Fruit fly (Drosophila melanogaster) whole organism, embryonic: ENCODE measurements around the gene Slimp.
A peak's percentile ranks its signal among the peaks of the same experiment; 100 is the strongest.

Experiments
- CG11504 ChIP-seq: fragments of 200-800 bp; sonication (Bioruptor generic); optimal IDR thresholded peaks from 3 replicates; lab custom pipeline; 2019; ENCODE audit warnings: missing biosample characterization, mild to moderate bottlenecking, missing genetic modification characterization, moderate library complexity
- CG11723 ChIP-seq: fragments of 200-800 bp; sonication (Bioruptor generic); optimal IDR thresholded peaks from 2 replicates; lab custom pipeline; 2017; ENCODE audit warnings: missing biosample characterization, mild to moderate bottlenecking, missing genetic modification characterization
- CG12236 ChIP-seq: fragments of 200-800 bp; sonication (Bioruptor generic); optimal IDR thresholded peaks from 2 replicates; lab custom pipeline; 2016; ENCODE audit warnings: missing biosample characterization, missing genetic modification characterization
- CG1233 ChIP-seq: fragments of 200-800 bp; sonication (Bioruptor generic); optimal IDR thresholded peaks from 4 replicates; lab custom pipeline; 2018; ENCODE audit warnings: missing biosample characterization, mild to moderate bottlenecking, missing genetic modification characterization
- CG15479 ChIP-seq: fragments of 200-800 bp; sonication (Bioruptor generic); optimal IDR thresholded peaks from 3 replicates; lab custom pipeline; 2019; ENCODE audit warnings: missing biosample characterization, mild to moderate bottlenecking, missing genetic modification characterization, moderate library complexity
- CG15514 ChIP-seq: fragments of 200-800 bp; sonication (Bioruptor generic); optimal IDR thresholded peaks from 3 replicates; lab custom pipeline; 2017; ENCODE audit warnings: missing biosample characterization, missing genetic modification characterization, mild to moderate bottlenecking, moderate library complexity, missing genetic modification reagents
- CG15601 ChIP-seq: fragments of 200-800 bp; sonication (Bioruptor generic); optimal IDR thresholded peaks from 3 replicates; lab custom pipeline; 2019; ENCODE audit warnings: missing biosample characterization, mild to moderate bottlenecking, missing genetic modification characterization, moderate library complexity
- CG17359 ChIP-seq: fragments of 200-800 bp; sonication (Bioruptor generic); optimal IDR thresholded peaks from 3 replicates; lab custom pipeline; 2018; ENCODE audit warnings: missing biosample characterization, mild to moderate bottlenecking, missing genetic modification characterization, moderate library complexity
- CG1792 ChIP-seq: fragments of 200-800 bp; sonication (Bioruptor generic); optimal IDR thresholded peaks from 2 replicates; lab custom pipeline; 2016; ENCODE audit warnings: missing biosample characterization, missing genetic modification characterization
- CG18262 ChIP-seq: fragments of 200-800 bp; optimal IDR thresholded peaks from 3 replicates; lab custom pipeline; 2019; ENCODE audit warnings: missing biosample characterization, mild to moderate bottlenecking, missing genetic modification characterization, moderate library complexity
- CG18619 ChIP-seq: fragments of 200-800 bp; sonication (Bioruptor generic); optimal IDR thresholded peaks from 3 replicates; lab custom pipeline; 2017; ENCODE audit warnings: missing biosample characterization, mild to moderate bottlenecking, missing genetic modification characterization
- CG2116 ChIP-seq: fragments of 200-800 bp; sonication (Bioruptor generic); optimal IDR thresholded peaks from 3 replicates; lab custom pipeline; 2018; ENCODE audit warnings: missing biosample characterization, mild to moderate bottlenecking, missing genetic modification characterization
- CG2678 ChIP-seq: fragments of 200-800 bp; sonication (Bioruptor generic); optimal IDR thresholded peaks from 3 replicates; lab custom pipeline; 2019; ENCODE audit warnings: missing biosample characterization, mild to moderate bottlenecking, missing genetic modification characterization, moderate library complexity
- CG3995 ChIP-seq: fragments of 200-800 bp; sonication (Bioruptor generic); optimal IDR thresholded peaks from 3 replicates; lab custom pipeline; 2016; ENCODE audit warnings: missing biosample characterization, missing genetic modification characterization
- CG4328 ChIP-seq: fragments of 200-800 bp; sonication (Bioruptor generic); optimal IDR thresholded peaks from 3 replicates; lab custom pipeline; 2017; ENCODE audit warnings: missing biosample characterization, missing genetic modification reagents, missing genetic modification characterization
- CG6689 ChIP-seq: fragments of 200-800 bp; sonication (Bioruptor generic); IDR thresholded peaks from 2 replicates; pipeline ENCODE4 v1.3.6; 2022; ENCODE audit warnings: missing biosample characterization, missing genetic modification characterization
- CG6854 ChIP-seq: fragments of 200-800 bp; sonication (Bioruptor generic); optimal IDR thresholded peaks from 3 replicates; lab custom pipeline; 2017; ENCODE audit warnings: missing biosample characterization, mild to moderate bottlenecking, missing genetic modification characterization
- CG8290 ChIP-seq, 3 experiments: fragments of 200-800 bp; sonication (Bioruptor generic); optimal IDR thresholded peaks; 2 replicates each; lab custom pipeline; 2016 to 2019; ENCODE audit warnings: missing biosample characterization in 3 of 3, missing genetic modification characterization in 3 of 3, mild to moderate bottlenecking in 2 of 3, moderate library complexity in 1 of 3
- CG8924 ChIP-seq: fragments of 200-800 bp; optimal IDR thresholded peaks from 3 replicates; lab custom pipeline; 2019; ENCODE audit warnings: missing biosample characterization, mild to moderate bottlenecking, missing genetic modification characterization, moderate library complexity
- CG9437 ChIP-seq: fragments of 200-800 bp; sonication (Bioruptor generic); optimal IDR thresholded peaks from 2 replicates; lab custom pipeline; 2018; ENCODE audit warnings: missing biosample characterization, mild to moderate bottlenecking, missing genetic modification characterization
- CrebB ChIP-seq: fragments of 200-800 bp; sonication (Bioruptor generic); optimal IDR thresholded peaks from 3 replicates; lab custom pipeline; 2018; ENCODE audit warnings: missing biosample characterization, mild to moderate bottlenecking, missing genetic modification characterization
- HLHmδ ChIP-seq: fragments of 200-800 bp; sonication (Bioruptor generic); optimal IDR thresholded peaks from 2 replicates; lab custom pipeline; 2018; ENCODE audit warnings: missing biosample characterization, mild to moderate bottlenecking, missing genetic modification characterization, moderate library complexity
- Hsf ChIP-seq: fragments of 200-800 bp; sonication (Bioruptor generic); optimal IDR thresholded peaks from 3 replicates; lab custom pipeline; 2016; ENCODE audit warnings: missing biosample characterization, missing genetic modification characterization
- Lhr ChIP-seq: fragments of 200-800 bp; sonication (Bioruptor generic); optimal IDR thresholded peaks from 3 replicates; lab custom pipeline; 2017; ENCODE audit warnings: mild to moderate bottlenecking, missing biosample characterization, missing genetic modification reagents, missing genetic modification characterization
- Nf-YC ChIP-seq: fragments of 200-800 bp; optimal IDR thresholded peaks from 3 replicates; lab custom pipeline; 2019; ENCODE audit warnings: missing biosample characterization, mild to moderate bottlenecking, missing genetic modification characterization, moderate library complexity
- PHDP ChIP-seq: fragments of 200-800 bp; sonication (Bioruptor generic); optimal IDR thresholded peaks from 3 replicates; lab custom pipeline; 2018; ENCODE audit warnings: missing biosample characterization, mild to moderate bottlenecking, missing genetic modification characterization, moderate library complexity
- Pdp1 ChIP-seq, 2 experiments: fragments of 200-800 bp; sonication (Bioruptor generic); optimal IDR thresholded peaks; 3 replicates each; lab custom pipeline; 2016; ENCODE audit warnings: missing biosample characterization in 2 of 2, missing genetic modification characterization in 2 of 2, mild to moderate bottlenecking in 1 of 2, moderate library complexity in 1 of 2
- ac ChIP-seq: fragments of 200-800 bp; sonication (Bioruptor generic); optimal IDR thresholded peaks from 3 replicates; lab custom pipeline; 2017; ENCODE audit warnings: missing biosample characterization, mild to moderate bottlenecking, missing genetic modification characterization
- ap ChIP-seq: fragments of 200-800 bp; sonication (Bioruptor generic); IDR thresholded peaks from 2 replicates; pipeline ENCODE4 v1.3.6; 2022; ENCODE audit warnings: missing biosample characterization, missing genetic modification characterization
- az2 ChIP-seq: fragments of 200-800 bp; sonication (Bioruptor generic); optimal IDR thresholded peaks from 3 replicates; lab custom pipeline; 2016; ENCODE audit warnings: missing biosample characterization, missing genetic modification characterization
- bsh ChIP-seq, 2 experiments: fragments of 200-800 bp; sonication (Bioruptor generic); optimal IDR thresholded peaks; 2 replicates each; lab custom pipeline; 2017 to 2018; ENCODE audit warnings: mild to moderate bottlenecking in 2 of 2, missing biosample characterization in 2 of 2, missing genetic modification characterization in 2 of 2, moderate library complexity in 1 of 2
- dm ChIP-seq: fragments of 200-800 bp; sonication (Bioruptor generic); optimal IDR thresholded peaks from 3 replicates; lab custom pipeline; 2016; ENCODE audit warnings: missing biosample characterization, missing genetic modification characterization
- dpn ChIP-seq, 2 experiments: fragments of 200-800 bp; sonication (Bioruptor generic); optimal IDR thresholded peaks; 3 replicates each; lab custom pipeline; 2016; ENCODE audit warnings: missing biosample characterization in 2 of 2, missing genetic modification characterization in 2 of 2
- dysf ChIP-seq: fragments of 200-800 bp; sonication (Bioruptor generic); IDR thresholded peaks from 3 replicates; pipeline ENCODE4 v1.3.6; 2022; ENCODE audit warnings: missing biosample characterization, missing genetic modification characterization
- fd102C ChIP-seq: fragments of 200-800 bp; sonication (Bioruptor generic); optimal IDR thresholded peaks from 2 replicates; lab custom pipeline; 2018; ENCODE audit warnings: missing biosample characterization, mild to moderate bottlenecking, missing genetic modification characterization, moderate library complexity
- gsb-n ChIP-seq: fragments of 200-800 bp; sonication (Bioruptor generic); optimal IDR thresholded peaks from 3 replicates; lab custom pipeline; 2018; ENCODE audit warnings: missing biosample characterization, mild to moderate bottlenecking, missing genetic modification characterization
- h ChIP-seq: fragments of >200 bp; optimal IDR thresholded peaks from 2 replicates; lab custom pipeline; 2017
- her ChIP-seq: fragments of 200-800 bp; sonication (Bioruptor generic); optimal IDR thresholded peaks from 2 replicates; lab custom pipeline; 2016; ENCODE audit warnings: missing biosample characterization, missing genetic modification characterization
- nom ChIP-seq: fragments of 200-800 bp; sonication (Bioruptor generic); optimal IDR thresholded peaks from 2 replicates; lab custom pipeline; 2017; ENCODE audit warnings: missing biosample characterization, missing genetic modification characterization, mild to moderate bottlenecking, moderate library complexity, missing genetic modification reagents
- psq ChIP-seq: fragments of 200-800 bp; sonication (Bioruptor generic); optimal IDR thresholded peaks from 2 replicates; lab custom pipeline; 2017; ENCODE audit warnings: missing biosample characterization, missing genetic modification characterization
- pzg ChIP-seq: fragments of 200-800 bp; sonication (Bioruptor generic); optimal IDR thresholded peaks from 3 replicates; lab custom pipeline; 2018; ENCODE audit warnings: missing biosample characterization, mild to moderate bottlenecking, missing genetic modification characterization, moderate library complexity
- sens ChIP-seq: fragments of 200-800 bp; sonication (Bioruptor generic); peaks from one replicate; lab custom pipeline; 2016; ENCODE audit warnings: missing biosample characterization, missing genetic modification characterization
- so ChIP-seq: fragments of 200-800 bp; sonication (Bioruptor generic); IDR thresholded peaks from 3 replicates; pipeline ENCODE4 v1.3.6; 2022; ENCODE audit warnings: missing biosample characterization, missing genetic modification characterization
- sqz ChIP-seq: fragments of 200-800 bp; sonication (Bioruptor generic); optimal IDR thresholded peaks from 3 replicates; lab custom pipeline; 2018; ENCODE audit warnings: missing biosample characterization, mild to moderate bottlenecking, missing genetic modification characterization
- stwl ChIP-seq: fragments of 200-800 bp; sonication (Bioruptor generic); optimal IDR thresholded peaks from 3 replicates; lab custom pipeline; 2018; ENCODE audit warnings: missing biosample characterization, mild to moderate bottlenecking, missing genetic modification characterization, moderate library complexity
- sug ChIP-seq: fragments of 200-800 bp; optimal IDR thresholded peaks from 2 replicates; lab custom pipeline; 2019; ENCODE audit warnings: missing biosample characterization, mild to moderate bottlenecking, missing genetic modification characterization, moderate library complexity
- unpg ChIP-seq: fragments of 200-800 bp; sonication (Bioruptor generic); optimal IDR thresholded peaks from 3 replicates; lab custom pipeline; 2018; ENCODE audit warnings: missing biosample characterization, mild to moderate bottlenecking, missing genetic modification characterization, moderate library complexity
- vfl ChIP-seq: fragments of 200-800 bp; sonication (Bioruptor generic); optimal IDR thresholded peaks from 2 replicates; lab custom pipeline; 2016; ENCODE audit warnings: missing biosample characterization, missing genetic modification characterization
- vnd ChIP-seq: fragments of 200-800 bp; sonication (Bioruptor generic); IDR thresholded peaks from 3 replicates; pipeline ENCODE4 v1.3.6; 2022; ENCODE audit warnings: missing biosample characterization, missing genetic modification characterization; ENCODE audit not compliant: partially characterized antibody

Slimp gene

DNA sequence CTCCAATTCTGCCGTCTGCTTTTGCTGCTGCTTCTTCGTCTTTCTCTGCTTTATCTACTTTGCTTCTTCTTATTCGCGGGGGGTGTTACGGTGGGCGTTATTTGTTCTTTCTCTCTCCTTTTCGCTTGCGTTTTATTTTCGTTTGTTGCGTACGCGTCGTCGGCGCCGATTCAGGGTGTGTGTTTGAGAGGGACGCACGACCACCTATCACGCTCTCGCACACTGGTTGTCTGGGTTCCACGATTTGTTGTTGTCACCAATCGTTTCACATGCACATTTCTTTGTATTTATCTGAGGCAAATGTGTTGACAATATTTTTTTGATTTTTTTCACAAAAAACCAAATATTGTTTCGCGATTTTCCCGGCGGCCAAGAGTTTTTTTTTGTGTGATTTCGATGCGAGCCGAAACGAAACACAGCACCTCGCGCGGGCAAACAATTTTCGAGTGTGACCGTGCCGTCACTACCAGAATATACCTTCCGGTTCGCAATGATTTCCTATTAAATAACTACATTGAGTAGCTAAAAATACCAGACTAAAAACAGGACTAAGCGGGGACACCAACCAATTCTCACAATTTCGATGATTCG lies 43.4 kb downstream of the Slimp start, which contains the start of gene Syx1A (continued):
- TF ChIP-seq ac (GFP tag; lab: Kevin White, UChicago) (no peak), az2 (no peak), sqz (GFP tag; lab: Kevin White, UChicago) (peak; percentile 72), her (GFP tag; lab: Kevin White, UChicago) (peak; percentile 23), CrebB (tag; lab: Kevin White, UChicago) (peak; percentile 61), CG12236 (GFP tag; lab: Kevin White, UChicago) (no peak), CG18619 (GFP tag; lab: Kevin White, UChicago) (peak; percentile 23), bsh (GFP tag; optimal IDR thresholded peaks at IDR 0.05; lab: Kevin White, UChicago) (peak in 1 of 2 experiments; percentile 36), CG18262 (peak; percentile 26), vnd (GFP tag; lab: Robert Waterston, UW) (no peak), CG8924 (peak; percentile 35), sug (tag; lab: Kevin White, UChicago) (peak; percentile 100), CG2678 (tag; lab: Kevin White, UChicago) (peak; percentile 19), Nf-YC (tag; lab: Kevin White, UChicago) (peak; percentile 44), CG2116 (GFP tag; lab: Kevin White, UChicago) (peak; percentile 5), CG9437 (GFP tag; lab: Kevin White, UChicago) (no peak), CG17359 (tag; lab: Kevin White, UChicago) (peak; percentile 4), pzg (GFP tag; lab: Kevin White, UChicago) (peak; percentile 92), stwl (tag; lab: Kevin White, UChicago) (peak; percentile 44), nom (GFP tag; lab: Kevin White, UChicago) (peak; percentile 37), CG15514 (GFP tag; lab: Kevin White, UChicago) (peak; percentile 80), vfl (GFP tag; lab: Kevin White, UChicago) (peak; percentile 9), HLHmδ (GFP tag; lab: Kevin White, UChicago) (peak; percentile 10), dm (GFP tag; lab: Kevin White, UChicago) (peak; percentile 35), dysf (GFP tag; lab: Robert Waterston, UW) (no peak), PHDP (tag; lab: Kevin White, UChicago) (peak; percentile 33), unpg (peak; percentile 11), CG11504 (tag; lab: Kevin White, UChicago) (peak; percentile 5), fd102C (no peak), so (no peak), Pdp1 (GFP tag; optimal IDR thresholded peaks at IDR 0.05; lab: Kevin White, UChicago) (no peak), ap (no peak), CG8290 (GFP tag; optimal IDR thresholded peaks at IDR 0.05; lab: Kevin White, UChicago) (peak; percentile 3), CG8290 (tag; optimal IDR thresholded peaks at IDR 0.05; lab: Kevin White, UChicago) (peak in 1 of 2 experiments; percentile 75), CG4328 (GFP tag; lab: Kevin White, UChicago) (peak; percentile 19), CG15601 (tag; lab: Kevin White, UChicago) (no peak), gsb-n (tag; lab: Kevin White, UChicago) (no peak), CG6854 (peak; percentile 59), dpn (GFP tag; optimal IDR thresholded peaks at IDR 0.05; lab: Kevin White, UChicago) (peak in 1 of 2 experiments; percentile 6), psq (GFP tag; lab: Kevin White, UChicago) (peak; percentile 98), CG6689 (GFP tag; lab: Robert Waterston, UW) (no peak), CG3995 (GFP tag; lab: Kevin White, UChicago) (peak; percentile 81), CG11723 (GFP tag; lab: Kevin White, UChicago) (peak; percentile 10), h (lab: Kevin White, UChicago) (no peak), Hsf (GFP tag; lab: Kevin White, UChicago) (peak; percentile 19), sens (GFP tag; lab: Kevin White, UChicago) (peak; percentile 86), Lhr (GFP tag; lab: Kevin White, UChicago) (peak; percentile 87), CG15479 (GFP tag; lab: Kevin White, UChicago) (peak; percentile 86), CG1233 (peak; percentile 11), CG1792 (GFP tag; lab: Kevin White, UChicago) (no peak)
